Fruit fly (Drosophila melanogaster): ENCODE measurements around the gene CG9123.
A peak's percentile ranks its signal among the peaks of the same experiment; 100 is the strongest.

The CG9123 gene

dm6 chrX:15335845-15336453 lies 6.0 kb downstream of the CG9123 start (continued):
- TF ChIP-seq fru (optimal IDR thresholded peaks at IDR 0.05) (no peak), ranshi (GFP tag; IDR thresholded peaks at IDR 0.05) (no peak), repo (GFP tag; optimal IDR thresholded peaks at IDR 0.05) (no peak), twi (tag; optimal IDR thresholded peaks at IDR 0.05) (no peak), CG11695 (GFP tag; IDR thresholded peaks at IDR 0.05) (peak; percentile 67; the same call in 2 of the 3 replicates), gcm (GFP tag; optimal IDR thresholded peaks at IDR 0.05) (no peak), CG4404 (GFP tag; IDR thresholded peaks at IDR 0.05) (no peak), cato (GFP tag; optimal IDR thresholded peaks at IDR 0.05; ENCODE audit: borderline replicate concordance) (no peak), CG18599 (GFP tag; optimal IDR thresholded peaks at IDR 0.05) (peak; percentile 10), knrl (GFP tag; IDR thresholded peaks at IDR 0.05; ENCODE audit: partially characterized antibody) (no peak), crol (GFP tag; IDR thresholded peaks at IDR 0.05) (0 out of 2 replicates have a peak, but pooled peaks have one; percentile 14), dpn (GFP tag; optimal IDR thresholded peaks at IDR 0.05) (no peak), CG1233 (GFP tag; optimal IDR thresholded peaks at IDR 0.05) (no peak), CG32767 (GFP tag; IDR thresholded peaks at IDR 0.05) (no peak), danr (GFP tag; IDR thresholded peaks at IDR 0.05) (no peak), chn (GFP tag; optimal IDR thresholded peaks at IDR 0.05) (no peak), az2 (GFP tag; optimal IDR thresholded peaks at IDR 0.05) (no peak), GATAe (GFP tag; conservative IDR thresholded peaks at IDR 0.05) (0 out of 2 replicates have a peak, but pooled peaks have one; percentile 12), CG11723 (GFP tag; optimal IDR thresholded peaks at IDR 0.05) (no peak), CG17361 (GFP tag; IDR thresholded peaks at IDR 0.05) (no peak), Dbx (GFP tag; IDR thresholded peaks at IDR 0.05) (no peak), Hr3 (GFP tag; optimal IDR thresholded peaks at IDR 0.05) (no peak), CG15514 (GFP tag; optimal IDR thresholded peaks at IDR 0.05) (peak; percentile 20), HLHmδ (GFP tag; optimal IDR thresholded peaks at IDR 0.05) (no peak), grau (tag; optimal IDR thresholded peaks at IDR 0.05) (peak; percentile 16), Ravus (GFP tag; IDR thresholded peaks at IDR 0.05) (no peak), CG34422 (GFP tag; IDR thresholded peaks at IDR 0.05) (no peak), sens (GFP tag) (peak; percentile 52), CG6683 (GFP tag; optimal IDR thresholded peaks at IDR 0.05) (no peak), prd (optimal IDR thresholded peaks at IDR 0.05) (no peak), prd (GFP tag; IDR thresholded peaks at IDR 0.05) (no peak), row (GFP tag; IDR thresholded peaks at IDR 0.05) (0 out of 3 replicates have a peak, but pooled peaks have one; percentile 19), wor (GFP tag; IDR thresholded peaks at IDR 0.05) (no peak), nmo (GFP tag; optimal IDR thresholded peaks at IDR 0.05) (no peak), CG14050 (GFP tag; IDR thresholded peaks at IDR 0.05) (no peak)

dm6 chrX:15334999-15335398 lies 6.9 kb downstream of the CG9123 start:
- TF ChIP-seq Ets65A (GFP tag) (peak; percentile 12), E2f2 (GFP tag; IDR thresholded peaks at IDR 0.05) (no peak), crol (GFP tag; IDR thresholded peaks at IDR 0.05) (0 out of 2 replicates have a peak, but pooled peaks have one; percentile 22), MBD-R2 (GFP tag; IDR thresholded peaks at IDR 0.05) (0 out of 2 replicates have a peak, but pooled peaks have one; percentile 8)

dm6 chrX:15333066-15333874 lies 8.6 kb downstream of the CG9123 start, which contains the start of the genes CG9114 and HDAC6:
CG9114 (minus strand) TSS chrX:15333154.
HDAC6 (plus strand) TSS chrX:15333310.
- TF ChIP-seq CG2199 (GFP tag; IDR thresholded peaks at IDR 0.05) (no peak), crol (GFP tag; IDR thresholded peaks at IDR 0.05) (peak; percentile 100), CG12219 (GFP tag; optimal IDR thresholded peaks at IDR 0.05) (no peak), dm (GFP tag; optimal IDR thresholded peaks at IDR 0.05) (peak; percentile 32), chinmo (GFP tag; IDR thresholded peaks at IDR 0.05; ENCODE audit: partially characterized antibody) (peak; percentile 97), CG16813 (GFP tag; IDR thresholded peaks at IDR 0.05; ENCODE audit: partially characterized antibody) (peak; percentile 85), nom (GFP tag; optimal IDR thresholded peaks at IDR 0.05) (peak; percentile 29), pzg (GFP tag; optimal IDR thresholded peaks at IDR 0.05) (peak; percentile 54), dati (GFP tag; IDR thresholded peaks at IDR 0.05) (no peak), CG10267 (tag; optimal IDR thresholded peaks at IDR 0.05) (no peak), ATbp (GFP tag; optimal IDR thresholded peaks at IDR 0.05) (no peak), CG9609 (GFP tag; optimal IDR thresholded peaks at IDR 0.05) (no peak)

All from whole organism, embryonic.